Worm (Caenorhabditis elegans) whole organism, L2 larva: Measurements from ENCODE around the gene K10C2.2.

Experiments used
- C34F6.9 ChIP-seq: fragments of 150-350 bp; optimal IDR thresholded peaks from 2 replicates; lab custom pipeline; 2014; ENCODE audit warnings: missing biosample characterization, missing genetic modification characterization
- F13H6.1 ChIP-seq: sonication (generic microtip); optimal IDR thresholded peaks from 2 replicates; lab custom pipeline; 2016; ENCODE audit warnings: missing genetic modification characterization, missing compliant biosample characterization
- R02D3.7 ChIP-seq: fragments of 150-350 bp; optimal IDR thresholded peaks from 2 replicates; lab custom pipeline; 2014; ENCODE audit warnings: missing biosample characterization, missing genetic modification characterization
- Y55F3AM.14 ChIP-seq: fragments of 200-800 bp; sonication (Bioruptor generic); optimal IDR thresholded peaks from 2 replicates; lab custom pipeline; 2018; ENCODE audit warnings: mild to moderate bottlenecking, missing genetic modification characterization, missing compliant biosample characterization
- ZK546.5 ChIP-seq: sonication (generic microtip); optimal IDR thresholded peaks from 2 replicates; lab custom pipeline; 2017; ENCODE audit warnings: missing biosample characterization, missing genetic modification characterization
- alr-1 ChIP-seq: fragments of 150-350 bp; optimal IDR thresholded peaks from 2 replicates; lab custom pipeline; 2014; ENCODE audit warnings: missing biosample characterization, missing genetic modification characterization
- aly-2 ChIP-seq: fragments of 150-350 bp; optimal IDR thresholded peaks from 2 replicates; lab custom pipeline; 2014; ENCODE audit warnings: missing biosample characterization, missing genetic modification characterization
- ama-1 ChIP-seq: fragments of 150-350 bp; optimal IDR thresholded peaks from 2 replicates; lab custom pipeline; 2018; ENCODE audit warnings: inconsistent platforms
- blmp-1 ChIP-seq: sonication (generic microtip); optimal IDR thresholded peaks from 2 replicates; lab custom pipeline; 2017; ENCODE audit warnings: missing genetic modification characterization, mild to moderate bottlenecking, missing compliant biosample characterization, antibody characterized with exemption, moderate library complexity; ENCODE audit not compliant: insufficient read depth
- ceh-16 ChIP-seq: fragments of 150-350 bp; optimal IDR thresholded peaks from 2 replicates; lab custom pipeline; 2014; ENCODE audit warnings: missing biosample characterization, missing genetic modification characterization
- crh-2 ChIP-seq: sonication (generic microtip); optimal IDR thresholded peaks from 2 replicates; lab custom pipeline; 2017; ENCODE audit warnings: missing biosample characterization, missing genetic modification characterization
- dmd-4 ChIP-seq: sonication (generic microtip); optimal IDR thresholded peaks from 2 replicates; lab custom pipeline; 2017; ENCODE audit warnings: missing biosample characterization, missing genetic modification characterization
- egl-27 ChIP-seq: sonication (generic microtip); optimal IDR thresholded peaks from 3 replicates; lab custom pipeline; 2017; ENCODE audit warnings: missing biosample characterization, missing genetic modification reagents, missing genetic modification characterization
- elt-1 ChIP-seq: fragments of 150-350 bp; optimal IDR thresholded peaks from 2 replicates; lab custom pipeline; 2014; ENCODE audit warnings: missing biosample characterization, missing genetic modification characterization
- fos-1 ChIP-seq: fragments of 150-350 bp; optimal IDR thresholded peaks from 2 replicates; lab custom pipeline; 2014; ENCODE audit warnings: missing biosample characterization, missing genetic modification characterization
- gmeb-1 ChIP-seq: fragments of 150-350 bp; optimal IDR thresholded peaks from 2 replicates; lab custom pipeline; 2014; ENCODE audit warnings: missing biosample characterization, missing genetic modification characterization
- lin-13 ChIP-seq: fragments of 150-350 bp; optimal IDR thresholded peaks from 2 replicates; lab custom pipeline; 2014; ENCODE audit warnings: missing biosample characterization, missing genetic modification reagents, missing genetic modification characterization
- lin-39 ChIP-seq: fragments of 150-350 bp; optimal IDR thresholded peaks from 2 replicates; lab custom pipeline; 2014; ENCODE audit warnings: missing biosample characterization, missing genetic modification reagents, missing genetic modification characterization
- lsy-2 ChIP-seq, 2 experiments: fragments of 150-350 bp in 1 of 2; sonication (generic microtip) in 1 of 2; optimal IDR thresholded peaks; 2 replicates each; lab custom pipeline; 2014 to 2017; ENCODE audit warnings: missing biosample characterization in 2 of 2, missing genetic modification characterization in 2 of 2
- mab-5 ChIP-seq: fragments of 150-350 bp; optimal IDR thresholded peaks from 2 replicates; lab custom pipeline; 2014; ENCODE audit warnings: missing biosample characterization, missing genetic modification characterization
- mbf-1 ChIP-seq: sonication (generic microtip); optimal IDR thresholded peaks from 2 replicates; lab custom pipeline; 2017; ENCODE audit warnings: missing biosample characterization, missing genetic modification characterization
- mdl-1 ChIP-seq, 2 experiments: fragments of 150-350 bp in 1 of 2; sonication (generic microtip) in 1 of 2; optimal IDR thresholded peaks; 2 replicates each; lab custom pipeline; 2017; ENCODE audit warnings: missing biosample characterization in 2 of 2, missing genetic modification characterization in 2 of 2
- nhr-10 ChIP-seq: sonication (generic microtip); optimal IDR thresholded peaks from 2 replicates; lab custom pipeline; 2017; ENCODE audit warnings: missing biosample characterization, missing genetic modification characterization
- nhr-12 ChIP-seq: fragments of 150-350 bp; optimal IDR thresholded peaks from 2 replicates; lab custom pipeline; 2014; ENCODE audit warnings: missing biosample characterization, missing genetic modification characterization
- nhr-21 ChIP-seq: fragments of 150-350 bp; optimal IDR thresholded peaks from 2 replicates; lab custom pipeline; 2014; ENCODE audit warnings: missing biosample characterization, missing genetic modification characterization
- nhr-23 ChIP-seq: fragments of 150-350 bp; optimal IDR thresholded peaks from 2 replicates; lab custom pipeline; 2014; ENCODE audit warnings: missing biosample characterization, missing genetic modification reagents, missing genetic modification characterization
- nhr-237 ChIP-seq: fragments of 150-350 bp; optimal IDR thresholded peaks from 2 replicates; lab custom pipeline; 2014; ENCODE audit warnings: missing biosample characterization, missing genetic modification characterization
- nhr-25 ChIP-seq: fragments of 150-350 bp; sonication (generic microtip); optimal IDR thresholded peaks from 3 replicates; lab custom pipeline; 2014; ENCODE audit warnings: missing biosample characterization, missing genetic modification characterization
- nhr-77 ChIP-seq: fragments of 150-350 bp; optimal IDR thresholded peaks from 2 replicates; lab custom pipeline; 2014; ENCODE audit warnings: missing biosample characterization, missing genetic modification characterization
- peb-1 ChIP-seq: fragments of 150-350 bp; optimal IDR thresholded peaks from 2 replicates; lab custom pipeline; 2014; ENCODE audit warnings: missing biosample characterization, missing genetic modification characterization
- sem-4 ChIP-seq: fragments of 150-350 bp; optimal IDR thresholded peaks from 2 replicates; lab custom pipeline; 2014; ENCODE audit warnings: missing biosample characterization, missing genetic modification reagents, missing genetic modification characterization
- skn-1 ChIP-seq: sonication (generic microtip); optimal IDR thresholded peaks from 2 replicates; lab custom pipeline; 2017; ENCODE audit warnings: missing biosample characterization, missing genetic modification characterization
- sma-3 ChIP-seq: sonication (generic microtip); optimal IDR thresholded peaks from 2 replicates; lab custom pipeline; 2016; ENCODE audit warnings: missing genetic modification reagents, missing genetic modification characterization, missing compliant biosample characterization
- sma-9 ChIP-seq, 2 experiments: fragments of 150-350 bp in 1 of 2; sonication (generic microtip) in 1 of 2; optimal IDR thresholded peaks; 2 replicates each; lab custom pipeline; 2014 to 2016; ENCODE audit warnings: missing genetic modification characterization in 2 of 2, mild to moderate bottlenecking in 1 of 2, missing biosample characterization in 1 of 2, missing compliant biosample characterization in 1 of 2, missing genetic modification reagents in 1 of 2, moderate library complexity in 1 of 2
- snpc-4 ChIP-seq: fragments of 150-350 bp; optimal IDR thresholded peaks from 2 replicates; lab custom pipeline; 2014; ENCODE audit warnings: missing biosample characterization, missing genetic modification characterization
- unc-39 ChIP-seq: fragments of 150-350 bp; optimal IDR thresholded peaks from 2 replicates; lab custom pipeline; 2014; ENCODE audit warnings: missing biosample characterization, missing genetic modification characterization
- unc-55 ChIP-seq: fragments of 150-350 bp; sonication (generic microtip); optimal IDR thresholded peaks from 3 replicates; lab custom pipeline; 2014; ENCODE audit warnings: missing biosample characterization, missing genetic modification reagents, missing genetic modification characterization
- unc-62 ChIP-seq: fragments of 150-350 bp; optimal IDR thresholded peaks from 2 replicates; lab custom pipeline; 2014; ENCODE audit warnings: missing biosample characterization, missing genetic modification reagents, missing genetic modification characterization
- zag-1 ChIP-seq: fragments of 150-350 bp; optimal IDR thresholded peaks from 2 replicates; lab custom pipeline; 2014; ENCODE audit warnings: missing biosample characterization, missing genetic modification characterization
- ztf-11 ChIP-seq: sonication (generic microtip); optimal IDR thresholded peaks from 2 replicates; lab custom pipeline; 2017; ENCODE audit warnings: missing biosample characterization, missing genetic modification characterization
- ztf-4 ChIP-seq: fragments of 150-350 bp; optimal IDR thresholded peaks from 2 replicates; lab custom pipeline; 2014; ENCODE audit warnings: missing biosample characterization, missing genetic modification characterization

The K10C2.2 gene

ce11 chrX:6391491-6391890 lies 42.1 kb downstream of the K10C2.2 start, which contains the start of gene igcm-2:
TSS of gene igcm-2 (minus strand) at chrX:6391591.
- TF ChIP-seq sem-4 (no peak), sma-3 (GFP tag; lab: Kevin White, UChicago) (no peak), egl-27 (tag; lab: Kevin White, UChicago) (no peak), snpc-4 (tag; lab: Kevin White, UChicago) (no peak), skn-1 (tag; lab: Kevin White, UChicago) (no peak), nhr-237 (tag; lab: Kevin White, UChicago) (no peak), C34F6.9 (tag; lab: Kevin White, UChicago) (no peak), crh-2 (tag; lab: Kevin White, UChicago) (no peak), unc-55 (no peak), elt-1 (no peak), nhr-10 (tag; lab: Kevin White, UChicago) (no peak), ztf-4 (tag; lab: Kevin White, UChicago) (no peak), nhr-12 (no peak), aly-2 (tag; lab: Kevin White, UChicago) (no peak), sma-9 (GFP tag; optimal IDR thresholded peaks at IDR 0.05; lab: Kevin White, UChicago) (no peak), sma-9 (tag; optimal IDR thresholded peaks at IDR 0.05; lab: Kevin White, UChicago) (no peak), Y55F3AM.14 (GFP tag; lab: Kevin White, UChicago) (no peak), alr-1 (tag; lab: Kevin White, UChicago) (no peak), dmd-4 (no peak), unc-39 (no peak)

- no peak for TF ChIP-seq nhr-237 (tag; lab: Kevin White, UChicago)
- TF ChIP-seq lsy-2 (tag; optimal IDR thresholded peaks at IDR 0.05; lab: Kevin White, UChicago): no peak
- TF ChIP-seq F13H6.1 (tag; lab: Kevin White, UChicago): no peak
- no peak for TF ChIP-seq lin-39
- no peak for TF ChIP-seq nhr-77 (tag; lab: Kevin White, UChicago)
- no peak for TF ChIP-seq unc-62 (GFP tag; lab: Kevin White, UChicago)
- no peak for TF ChIP-seq ceh-16
- no peak for TF ChIP-seq skn-1 (tag; lab: Kevin White, UChicago)
- no peak for TF ChIP-seq C34F6.9 (tag; lab: Kevin White, UChicago)
- TF ChIP-seq sma-9 (GFP tag; optimal IDR thresholded peaks at IDR 0.05; lab: Kevin White, UChicago): no peak
- no peak for TF ChIP-seq sma-9 (tag; optimal IDR thresholded peaks at IDR 0.05; lab: Kevin White, UChicago)
- TF ChIP-seq mab-5 (tag; lab: Kevin White, UChicago): no peak
- TF ChIP-seq gmeb-1 (tag; lab: Kevin White, UChicago): no peak
- TF ChIP-seq R02D3.7 (tag; lab: Kevin White, UChicago): no peak
- TF ChIP-seq Y55F3AM.14 (GFP tag; lab: Kevin White, UChicago): no peak
- TF ChIP-seq ama-1 (lab: Kevin White, UChicago): no peak
- no peak for TF ChIP-seq ztf-4 (tag; lab: Kevin White, UChicago)
Observed at ce11 chrX:6388639-6389038, 44.9 kb downstream of the K10C2.2 start.

ce11 chrX:6385185-6385584 lies 48.4 kb downstream of the K10C2.2 start, which contains the start of gene igdb-3:
TSS of gene igdb-3 (plus strand) at chrX:6385485.
- TF ChIP-seq unc-39 (no peak), mbf-1 (tag; lab: Kevin White, UChicago) (no peak), snpc-4 (tag; lab: Kevin White, UChicago) (no peak), nhr-77 (tag; lab: Kevin White, UChicago) (no peak), alr-1 (tag; lab: Kevin White, UChicago) (no peak), sma-9 (GFP tag; optimal IDR thresholded peaks at IDR 0.05; lab: Kevin White, UChicago) (no peak), sma-9 (tag; optimal IDR thresholded peaks at IDR 0.05; lab: Kevin White, UChicago) (no peak), crh-2 (tag; lab: Kevin White, UChicago) (no peak), aly-2 (tag; lab: Kevin White, UChicago) (no peak), ZK546.5 (no peak), nhr-23 (tag; lab: Kevin White, UChicago) (no peak), nhr-25 (tag; lab: Kevin White, UChicago) (no peak), fos-1 (tag; lab: Kevin White, UChicago) (no peak), peb-1 (tag; lab: Kevin White, UChicago) (no peak), mdl-1 (tag; optimal IDR thresholded peaks at IDR 0.05; lab: Kevin White, UChicago) (no peak)

- TF ChIP-seq unc-62 (GFP tag; lab: Kevin White, UChicago) (no peak), ztf-11 (no peak), crh-2 (tag; lab: Kevin White, UChicago) (no peak), nhr-25 (tag; lab: Kevin White, UChicago) (no peak), Y55F3AM.14 (GFP tag; lab: Kevin White, UChicago) (no peak), nhr-10 (tag; lab: Kevin White, UChicago) (no peak), blmp-1 (tag; lab: Kevin White, UChicago) (no peak), nhr-21 (no peak), lin-13 (GFP tag; lab: Kevin White, UChicago) (no peak), unc-39 (no peak), zag-1 (tag; lab: Kevin White, UChicago) (no peak), sma-9 (GFP tag; optimal IDR thresholded peaks at IDR 0.05; lab: Kevin White, UChicago) (no peak), sma-9 (tag; optimal IDR thresholded peaks at IDR 0.05; lab: Kevin White, UChicago) (no peak)
Observed at ce11 chrX:6384537-6384936, 49.1 kb downstream of the K10C2.2 start.
